Worm (Caenorhabditis elegans): ENCODE results near the gene pud-1.2.
"Not testable (repeated sequence)": the region's sequence is repeated elsewhere in the genome, so short reads cannot be mapped to it uniquely, and the experiment has no call there.

DNA sequence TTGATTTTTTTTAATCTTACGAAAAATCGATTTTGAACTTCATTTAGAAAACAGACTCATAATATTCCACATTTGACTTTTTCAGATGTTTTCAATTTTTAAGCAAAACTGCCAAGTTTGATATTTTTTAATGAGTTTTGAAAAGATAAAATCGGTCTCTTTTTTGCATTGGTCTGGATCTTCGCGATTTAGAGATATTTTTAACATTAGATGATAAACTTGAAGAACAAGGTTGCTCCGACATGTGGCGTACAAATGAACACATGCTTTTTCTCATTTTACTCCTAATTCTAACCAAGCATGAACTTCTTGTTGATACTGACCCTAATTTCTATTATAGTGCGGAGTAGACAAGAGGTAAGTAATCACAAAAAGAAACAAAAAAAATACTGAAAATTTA lies 9.2 kb upstream of the pud-1.2 start, which contains the start of gene irld-32:
- TF ChIP-seq ama-1 (optimal IDR thresholded peaks at IDR 0.05); B0310.2 (tag; optimal IDR thresholded peaks at IDR 0.05); ets-7 (tag; optimal IDR thresholded peaks at IDR 0.05); F13C5.2 (tag; optimal IDR thresholded peaks at IDR 0.05); flt-1 (GFP tag; IDR thresholded peaks at IDR 0.05): not testable (repeated sequence)

Measured in whole organism, early embryonic.